Worm (Caenorhabditis elegans): ENCODE results near the gene dos-3.

DNA sequence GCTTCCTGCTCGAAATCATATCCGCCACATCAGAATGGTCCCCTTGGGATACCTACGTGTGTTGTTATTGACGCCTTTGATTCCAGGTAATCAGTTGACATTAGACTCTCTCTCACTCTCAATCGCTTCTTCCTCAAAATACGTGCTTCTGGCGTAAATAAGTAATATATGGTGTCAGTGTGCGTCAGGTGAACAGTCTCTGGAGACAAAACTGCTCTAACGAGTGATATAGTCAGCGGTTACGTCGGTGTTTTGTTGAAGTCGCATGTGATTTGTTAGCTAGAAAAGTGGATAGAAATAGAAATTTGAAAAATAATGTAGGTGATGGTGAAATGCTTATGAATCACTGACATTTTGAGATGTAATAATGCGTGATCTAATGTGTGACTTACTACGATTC is 37.4 kb downstream of the dos-3 start:
- no peak for TF ChIP-seq ama-1 (optimal IDR thresholded peaks at IDR 0.05)
- TF ChIP-seq fos-1 (tag; optimal IDR thresholded peaks at IDR 0.05) = no peak
- no peak for TF ChIP-seq lsy-2 (tag; optimal IDR thresholded peaks at IDR 0.05)
- no peak for TF ChIP-seq skn-1 (tag; optimal IDR thresholded peaks at IDR 0.05)
